Worm (Caenorhabditis elegans) whole organism, L1 larva: Measurements from ENCODE around the gene F21D9.1.

Experiments used
- C34B4.2 ChIP-seq: sonication (generic microtip); optimal IDR thresholded peaks from 2 replicates; lab custom pipeline; 2017; ENCODE audit warnings: mild to moderate bottlenecking, missing genetic modification characterization, missing compliant biosample characterization
- F16B12.6 ChIP-seq: fragments of 150-350 bp; optimal IDR thresholded peaks from 2 replicates; lab custom pipeline; 2014; ENCODE audit warnings: missing biosample characterization, missing genetic modification characterization
- ama-1 ChIP-seq: fragments of 150-350 bp; optimal IDR thresholded peaks from 2 replicates; lab custom pipeline; 2014
- ceh-63 ChIP-seq: fragments of 200-800 bp; sonication (Bioruptor generic); optimal IDR thresholded peaks from 2 replicates; lab custom pipeline; 2018; ENCODE audit warnings: mild to moderate bottlenecking, missing genetic modification characterization, missing compliant biosample characterization
- ceh-82 ChIP-seq, 3 experiments: fragments of 150-350 bp in 1 of 3; sonication (generic microtip) in 2 of 3; optimal IDR thresholded peaks; 2 replicates each; lab custom pipeline; 2014 to 2017; ENCODE audit warnings: missing biosample characterization in 3 of 3, missing genetic modification characterization in 3 of 3
- ceh-90 ChIP-seq: sonication (generic microtip); optimal IDR thresholded peaks from 2 replicates; lab custom pipeline; 2016; ENCODE audit warnings: missing genetic modification characterization, missing compliant biosample characterization
- efl-3 ChIP-seq: fragments of 200-800 bp; sonication (Bioruptor generic); optimal IDR thresholded peaks from 2 replicates; lab custom pipeline; 2018; ENCODE audit warnings: mild to moderate bottlenecking, missing genetic modification characterization, missing compliant biosample characterization
- egl-27 ChIP-seq, 2 experiments: fragments of 150-350 bp in 1 of 2; sonication (generic microtip); optimal IDR thresholded peaks; 3 replicates each; lab custom pipeline; 2017 to 2018; ENCODE audit warnings: missing biosample characterization in 2 of 2, missing genetic modification characterization in 2 of 2, missing genetic modification reagents in 2 of 2
- elt-3 ChIP-seq, 6 experiments: fragments of 150-350 bp in 1 of 6; sonication (generic microtip); optimal IDR thresholded peaks; 2 replicates each; lab custom pipeline; 2017 to 2018; ENCODE audit warnings: missing biosample characterization in 6 of 6, missing genetic modification characterization in 6 of 6, inconsistent platforms in 1 of 6
- fkh-10 ChIP-seq: sonication (generic microtip); optimal IDR thresholded peaks from 2 replicates; lab custom pipeline; 2017; ENCODE audit warnings: missing biosample characterization, missing genetic modification reagents, missing genetic modification characterization
- fkh-8 ChIP-seq: sonication (generic microtip); optimal IDR thresholded peaks from 2 replicates; lab custom pipeline; 2016; ENCODE audit warnings: mild to moderate bottlenecking, missing genetic modification characterization, missing compliant biosample characterization
- grh-1 ChIP-seq: fragments of 200-800 bp; sonication (Bioruptor generic); IDR thresholded peaks from 2 replicates; pipeline ENCODE4 v1.3.6; 2022; ENCODE audit warnings: missing genetic modification reagents, missing genetic modification characterization, missing compliant biosample characterization
- hlh-17 ChIP-seq: fragments of 200-800 bp; sonication (Bioruptor generic); optimal IDR thresholded peaks from 2 replicates; lab custom pipeline; 2018; ENCODE audit warnings: missing genetic modification characterization, mild to moderate bottlenecking, missing compliant biosample characterization, moderate library complexity, borderline replicate concordance
- isw-1 ChIP-seq: fragments of 200-800 bp; sonication (Bioruptor generic); IDR thresholded peaks from 2 replicates; pipeline ENCODE4 v1.3.6; 2022; ENCODE audit warnings: missing genetic modification characterization, missing compliant biosample characterization
- jun-1 ChIP-seq: fragments of 150-350 bp; optimal IDR thresholded peaks from 2 replicates; lab custom pipeline; 2014; ENCODE audit warnings: missing biosample characterization, missing genetic modification reagents, missing genetic modification characterization
- lin-15B ChIP-seq: fragments of 150-350 bp; sonication (generic microtip); optimal IDR thresholded peaks from 3 replicates; lab custom pipeline; 2014; ENCODE audit warnings: missing biosample characterization, missing genetic modification characterization
- lin-35 ChIP-seq, 2 experiments: fragments of 150-350 bp; optimal IDR thresholded peaks; 2 replicates each; lab custom pipeline; 2014; ENCODE audit warnings: missing biosample characterization in 2 of 2, missing genetic modification characterization in 2 of 2, missing genetic modification reagents in 2 of 2
- lin-39 ChIP-seq: fragments of 150-350 bp; optimal IDR thresholded peaks from 2 replicates; lab custom pipeline; 2014; ENCODE audit warnings: missing biosample characterization, missing genetic modification reagents, missing genetic modification characterization
- mab-9 ChIP-seq: fragments of 200-800 bp; sonication (Bioruptor generic); IDR thresholded peaks from 2 replicates; pipeline ENCODE4 v1.3.6; 2022; ENCODE audit warnings: missing genetic modification reagents, missing genetic modification characterization, missing compliant biosample characterization
- mep-1 ChIP-seq: fragments of 150-350 bp; optimal IDR thresholded peaks from 2 replicates; lab custom pipeline; 2014; ENCODE audit warnings: missing biosample characterization, missing genetic modification characterization
- nhr-237 ChIP-seq: fragments of 150-350 bp; optimal IDR thresholded peaks from 2 replicates; lab custom pipeline; 2014; ENCODE audit warnings: missing biosample characterization, missing genetic modification characterization
- nhr-47 ChIP-seq: sonication (generic microtip); optimal IDR thresholded peaks from 2 replicates; lab custom pipeline; 2016; ENCODE audit warnings: mild to moderate bottlenecking, missing genetic modification characterization, moderate library complexity, missing compliant biosample characterization
- nhr-84 ChIP-seq: sonication (generic microtip); optimal IDR thresholded peaks from 2 replicates; lab custom pipeline; 2017; ENCODE audit warnings: missing biosample characterization, missing genetic modification characterization
- pqm-1 ChIP-seq: sonication (generic microtip); optimal IDR thresholded peaks from 3 replicates; lab custom pipeline; 2017; ENCODE audit warnings: missing biosample characterization, missing genetic modification characterization
- rnt-1 ChIP-seq: sonication (generic microtip); optimal IDR thresholded peaks from 2 replicates; lab custom pipeline; 2016; ENCODE audit warnings: mild to moderate bottlenecking, missing genetic modification characterization, moderate library complexity, missing compliant biosample characterization
- snpc-4 ChIP-seq: fragments of 150-350 bp; optimal IDR thresholded peaks from 2 replicates; lab custom pipeline; 2014; ENCODE audit warnings: missing biosample characterization, missing genetic modification characterization
- tbx-2 ChIP-seq: sonication (generic microtip); optimal IDR thresholded peaks from 2 replicates; lab custom pipeline; 2016; ENCODE audit warnings: missing genetic modification characterization, missing compliant biosample characterization
- tlp-1 ChIP-seq: fragments of 150-350 bp; optimal IDR thresholded peaks from 2 replicates; lab custom pipeline; 2014; ENCODE audit warnings: missing biosample characterization, missing genetic modification characterization
- unc-130 ChIP-seq: fragments of 150-350 bp; optimal IDR thresholded peaks from 2 replicates; lab custom pipeline; 2017; ENCODE audit warnings: missing biosample characterization, missing genetic modification characterization, inconsistent platforms
- unc-30 ChIP-seq: sonication (generic microtip); optimal IDR thresholded peaks from 2 replicates; lab custom pipeline; 2017; ENCODE audit warnings: missing biosample characterization, missing genetic modification characterization
- unc-86 ChIP-seq: sonication (generic microtip); optimal IDR thresholded peaks from 2 replicates; lab custom pipeline; 2016; ENCODE audit warnings: missing genetic modification characterization, missing compliant biosample characterization
- xbp-1 ChIP-seq: sonication (generic microtip); optimal IDR thresholded peaks from 2 replicates; lab custom pipeline; 2016; ENCODE audit warnings: missing genetic modification characterization, missing compliant biosample characterization
- zag-1 ChIP-seq: fragments of 150-350 bp; optimal IDR thresholded peaks from 2 replicates; lab custom pipeline; 2014; ENCODE audit warnings: missing biosample characterization, missing genetic modification characterization

The F21D9.1 gene

ce11 chrV:19237204-19237603, 27.0 kb upstream of the F21D9.1 start, which contains the start of gene fbxb-2:
Gene fbxb-2 (minus strand): TSS chrV:19237304.
- TF ChIP-seq unc-30 (tag; lab: Kevin White, UChicago) = no peak
- no peak for TF ChIP-seq grh-1 (GFP tag; lab: Robert Waterston, UW)
- TF ChIP-seq ceh-82 (tag; optimal IDR thresholded peaks at IDR 0.05; lab: Kevin White, UChicago) = no peak
- TF ChIP-seq ceh-63 (GFP tag; lab: Kevin White, UChicago) = no peak

ce11 chrV:19240129-19240528, 24.1 kb upstream of the F21D9.1 start, which contains the start of the genes fbxb-115 and fbxb-1:
Gene fbxb-115 (minus strand): TSS chrV:19240229.
Gene fbxb-1 (plus strand): TSS chrV:19240354.
- no peak for TF ChIP-seq nhr-84 (tag; lab: Kevin White, UChicago)
- no peak for TF ChIP-seq lin-35 (GFP tag; optimal IDR thresholded peaks at IDR 0.05; lab: Kevin White, UChicago)
- TF ChIP-seq, all 84 proteins: peak for 0

ce11 chrV:19250983-19251382, 13.3 kb upstream of the F21D9.1 start, which contains the start of gene str-81:
Gene str-81 (minus strand): TSS chrV:19251083.
- no peak for TF ChIP-seq unc-130 (tag; lab: Kevin White, UChicago)
- TF ChIP-seq isw-1 = no peak
- TF ChIP-seq ceh-90 = no peak
- TF ChIP-seq tbx-2 (tag; lab: Kevin White, UChicago) = no peak
- no peak for TF ChIP-seq C34B4.2 (tag; lab: Kevin White, UChicago)
- no peak for TF ChIP-seq lin-15B (tag; lab: Kevin White, UChicago)
- no peak for TF ChIP-seq snpc-4
- TF ChIP-seq jun-1 (tag; lab: Kevin White, UChicago) = no peak
- TF ChIP-seq, all 84 proteins: peak for 0

- TF ChIP-seq xbp-1 (no peak), zag-1 (no peak), ama-1 (lab: Kevin White, UChicago) (no peak), ceh-90 (no peak), ceh-63 (GFP tag; lab: Kevin White, UChicago) (no peak), grh-1 (GFP tag; lab: Robert Waterston, UW) (no peak), nhr-47 (tag; lab: Kevin White, UChicago) (no peak), fkh-8 (tag; lab: Kevin White, UChicago) (no peak), elt-3 (tag; optimal IDR thresholded peaks at IDR 0.05; lab: Kevin White, UChicago) (no peak), hlh-17 (GFP tag; lab: Kevin White, UChicago) (no peak), unc-86 (no peak), mab-9 (GFP tag; lab: Robert Waterston, UW) (no peak)
These were observed 12.4 kb upstream of the F21D9.1 start, which contains the start of gene F21D9.11 for ce11 chrV:19251844-19252243. Gene F21D9.11 (plus strand): TSS chrV:19252144.

- TF ChIP-seq lin-35 (GFP tag; optimal IDR thresholded peaks at IDR 0.05; lab: Kevin White, UChicago) = no peak
- no peak for TF ChIP-seq egl-27 (tag; optimal IDR thresholded peaks at IDR 0.05; lab: Kevin White, UChicago)
These were observed 10.7 kb upstream of the F21D9.1 start, which contains the start of gene F21D9.4 for ce11 chrV:19253520-19253919. Gene F21D9.4 (plus strand): TSS chrV:19253820.

ce11 chrV:19257653-19258052, 6.6 kb upstream of the F21D9.1 start, which contains the start of gene F21D9.3:
Gene F21D9.3 (minus strand): TSS chrV:19257753.
- no peak for TF ChIP-seq grh-1 (GFP tag; lab: Robert Waterston, UW)
- no peak for TF ChIP-seq fkh-10 (GFP tag; lab: Kevin White, UChicago)
- TF ChIP-seq rnt-1 (tag; lab: Kevin White, UChicago) = no peak
- no peak for TF ChIP-seq lin-35 (GFP tag; optimal IDR thresholded peaks at IDR 0.05; lab: Kevin White, UChicago)
- no peak for TF ChIP-seq F16B12.6 (tag; lab: Kevin White, UChicago)
- TF ChIP-seq pqm-1 (tag; lab: Kevin White, UChicago) = no peak
- no peak for TF ChIP-seq lin-39 (tag; lab: Kevin White, UChicago)
- no peak for TF ChIP-seq efl-3 (GFP tag; lab: Kevin White, UChicago)
- TF ChIP-seq nhr-237 = no peak
- no peak for TF ChIP-seq ceh-90
- TF ChIP-seq unc-30 (tag; lab: Kevin White, UChicago) = no peak
- no peak for TF ChIP-seq tlp-1 (tag; lab: Kevin White, UChicago)
- TF ChIP-seq mep-1 (tag; lab: Kevin White, UChicago) = no peak
